Worm (Caenorhabditis elegans) whole organism, L1 larva: ENCODE results near the gene C27A2.8.

Experiments used
- C16A3.4 ChIP-seq: fragments of 150-350 bp; optimal IDR thresholded peaks from 2 replicates; lab custom pipeline; 2014; ENCODE audit warnings: missing biosample characterization, missing genetic modification characterization
- Y116A8C.19 ChIP-seq: sonication (generic microtip); optimal IDR thresholded peaks from 2 replicates; lab custom pipeline; 2016; ENCODE audit warnings: missing compliant biosample characterization, missing genetic modification characterization, borderline replicate concordance
- aha-1 ChIP-seq: fragments of 150-350 bp; optimal IDR thresholded peaks from 2 replicates; lab custom pipeline; 2014; ENCODE audit warnings: missing biosample characterization, missing genetic modification characterization
- alr-1 ChIP-seq: fragments of 200-800 bp; sonication (Bioruptor generic); optimal IDR thresholded peaks from 2 replicates; lab custom pipeline; 2018; ENCODE audit warnings: borderline replicate concordance, mild to moderate bottlenecking, missing genetic modification characterization, missing compliant biosample characterization
- aly-2 ChIP-seq: fragments of 150-350 bp; optimal IDR thresholded peaks from 2 replicates; lab custom pipeline; 2014; ENCODE audit warnings: missing biosample characterization, missing genetic modification characterization
- blmp-1 ChIP-seq: fragments of 150-350 bp; optimal IDR thresholded peaks from 2 replicates; lab custom pipeline; 2014; ENCODE audit warnings: missing biosample characterization, missing genetic modification characterization
- ceh-63 ChIP-seq: fragments of 200-800 bp; sonication (Bioruptor generic); optimal IDR thresholded peaks from 2 replicates; lab custom pipeline; 2018; ENCODE audit warnings: mild to moderate bottlenecking, missing genetic modification characterization, missing compliant biosample characterization
- ceh-8 ChIP-seq: fragments of 200-800 bp; sonication (Bioruptor generic); optimal IDR thresholded peaks from 2 replicates; lab custom pipeline; 2018; ENCODE audit warnings: mild to moderate bottlenecking, missing genetic modification characterization, moderate library complexity, missing compliant biosample characterization
- ceh-90 ChIP-seq: sonication (generic microtip); optimal IDR thresholded peaks from 2 replicates; lab custom pipeline; 2016; ENCODE audit warnings: missing genetic modification characterization, missing compliant biosample characterization
- ces-1 ChIP-seq: fragments of 150-350 bp; optimal IDR thresholded peaks from 2 replicates; lab custom pipeline; 2014; ENCODE audit warnings: missing biosample characterization, missing genetic modification reagents, missing genetic modification characterization
- dpl-1 ChIP-seq, 3 experiments: fragments of 150-350 bp in 2 of 3; sonication (generic microtip) in 1 of 3; optimal IDR thresholded peaks; 2 replicates each; lab custom pipeline; 2014 to 2017; ENCODE audit warnings: missing biosample characterization in 3 of 3, missing genetic modification characterization in 3 of 3, missing genetic modification reagents in 3 of 3
- dsc-1 ChIP-seq: sonication (generic microtip); optimal IDR thresholded peaks from 2 replicates; lab custom pipeline; 2016; ENCODE audit warnings: mild to moderate bottlenecking, missing genetic modification characterization, missing compliant biosample characterization
- efl-1 ChIP-seq, 4 experiments: fragments of 150-350 bp; optimal IDR thresholded peaks in 3 of 4; peaks in 1 of 4; 1 replicate in 1 of 4; 2 replicates in 3 of 4; lab custom pipeline; 2014; ENCODE audit warnings: missing biosample characterization in 2 of 4, missing genetic modification characterization in 2 of 4, missing genetic modification reagents in 2 of 4
- efl-3 ChIP-seq: fragments of 200-800 bp; sonication (Bioruptor generic); optimal IDR thresholded peaks from 2 replicates; lab custom pipeline; 2018; ENCODE audit warnings: mild to moderate bottlenecking, missing genetic modification characterization, missing compliant biosample characterization
- egl-27 ChIP-seq, 2 experiments: fragments of 150-350 bp in 1 of 2; sonication (generic microtip); optimal IDR thresholded peaks; 3 replicates each; lab custom pipeline; 2017 to 2018; ENCODE audit warnings: missing biosample characterization in 2 of 2, missing genetic modification characterization in 2 of 2, missing genetic modification reagents in 2 of 2
- elt-2 ChIP-seq: sonication (generic microtip); optimal IDR thresholded peaks from 2 replicates; lab custom pipeline; 2016; ENCODE audit warnings: missing genetic modification characterization, mild to moderate bottlenecking, inconsistent platforms, missing compliant biosample characterization, missing genetic modification reagents
- elt-3 ChIP-seq, 6 experiments: fragments of 150-350 bp in 1 of 6; sonication (generic microtip); optimal IDR thresholded peaks; 2 replicates each; lab custom pipeline; 2017 to 2018; ENCODE audit warnings: missing biosample characterization in 6 of 6, missing genetic modification characterization in 6 of 6, inconsistent platforms in 1 of 6
- fkh-10 ChIP-seq: sonication (generic microtip); optimal IDR thresholded peaks from 2 replicates; lab custom pipeline; 2017; ENCODE audit warnings: missing biosample characterization, missing genetic modification reagents, missing genetic modification characterization
- hlh-4 ChIP-seq: sonication (generic microtip); optimal IDR thresholded peaks from 2 replicates; lab custom pipeline; 2016; ENCODE audit warnings: mild to moderate bottlenecking, missing genetic modification characterization, missing compliant biosample characterization
- hpl-2 ChIP-seq: fragments of 150-350 bp; optimal IDR thresholded peaks from 2 replicates; lab custom pipeline; 2014; ENCODE audit warnings: missing biosample characterization, missing genetic modification reagents, missing genetic modification characterization
- lin-14 ChIP-seq: fragments of 200-800 bp; sonication (Bioruptor generic); optimal IDR thresholded peaks from 2 replicates; lab custom pipeline; 2018; ENCODE audit warnings: mild to moderate bottlenecking, missing genetic modification characterization, moderate library complexity, missing compliant biosample characterization
- lin-15B ChIP-seq: fragments of 150-350 bp; sonication (generic microtip); optimal IDR thresholded peaks from 3 replicates; lab custom pipeline; 2014; ENCODE audit warnings: missing biosample characterization, missing genetic modification characterization
- lin-35 ChIP-seq, 2 experiments: fragments of 150-350 bp; optimal IDR thresholded peaks; 2 replicates each; lab custom pipeline; 2014; ENCODE audit warnings: missing biosample characterization in 2 of 2, missing genetic modification characterization in 2 of 2, missing genetic modification reagents in 2 of 2
- nhr-12 ChIP-seq: sonication (generic microtip); optimal IDR thresholded peaks from 2 replicates; lab custom pipeline; 2017; ENCODE audit warnings: missing biosample characterization, missing genetic modification characterization
- nhr-19 ChIP-seq: fragments of 200-800 bp; sonication (Bioruptor generic); conservative IDR thresholded peaks from 2 replicates; pipeline ENCODE4 v1.3.6; 2022; ENCODE audit warnings: missing genetic modification characterization, missing compliant biosample characterization
- nhr-237 ChIP-seq: fragments of 150-350 bp; optimal IDR thresholded peaks from 2 replicates; lab custom pipeline; 2014; ENCODE audit warnings: missing biosample characterization, missing genetic modification characterization
- nhr-71 ChIP-seq: sonication (generic microtip); optimal IDR thresholded peaks from 2 replicates; lab custom pipeline; 2016; ENCODE audit warnings: mild to moderate bottlenecking, missing genetic modification characterization, moderate library complexity, missing compliant biosample characterization
- nhr-77 ChIP-seq: fragments of 150-350 bp; optimal IDR thresholded peaks from 2 replicates; lab custom pipeline; 2014; ENCODE audit warnings: missing biosample characterization, missing genetic modification characterization
- nhr-84 ChIP-seq: sonication (generic microtip); optimal IDR thresholded peaks from 2 replicates; lab custom pipeline; 2017; ENCODE audit warnings: missing biosample characterization, missing genetic modification characterization
- nhr-85 ChIP-seq: sonication (generic microtip); peaks from one replicate; lab custom pipeline; 2016; ENCODE audit warnings: missing genetic modification characterization, inconsistent platforms, missing compliant biosample characterization
- nhr-90 ChIP-seq: sonication (generic microtip); optimal IDR thresholded peaks from 2 replicates; lab custom pipeline; 2016; ENCODE audit warnings: mild to moderate bottlenecking, missing genetic modification characterization, missing compliant biosample characterization; ENCODE audit not compliant: poor library complexity
- pag-3 ChIP-seq: sonication (generic microtip); optimal IDR thresholded peaks from 2 replicates; lab custom pipeline; 2017; ENCODE audit warnings: missing genetic modification characterization, mild to moderate bottlenecking, missing compliant biosample characterization, antibody characterized with exemption, borderline replicate concordance; ENCODE audit not compliant: insufficient read depth
- skn-1 ChIP-seq: fragments of 150-350 bp; optimal IDR thresholded peaks from 2 replicates; lab custom pipeline; 2014; ENCODE audit warnings: missing biosample characterization, missing genetic modification characterization
- snpc-4 ChIP-seq: fragments of 150-350 bp; optimal IDR thresholded peaks from 2 replicates; lab custom pipeline; 2014; ENCODE audit warnings: missing biosample characterization, missing genetic modification characterization
- sptf-1 ChIP-seq: fragments of 150-350 bp; optimal IDR thresholded peaks from 2 replicates; lab custom pipeline; 2014; ENCODE audit warnings: missing biosample characterization, missing genetic modification characterization
- sup-37 ChIP-seq: fragments of 200-800 bp; sonication (Bioruptor generic); optimal IDR thresholded peaks from 2 replicates; lab custom pipeline; 2018; ENCODE audit warnings: mild to moderate bottlenecking, missing genetic modification characterization, missing compliant biosample characterization
- unc-30 ChIP-seq: sonication (generic microtip); optimal IDR thresholded peaks from 2 replicates; lab custom pipeline; 2017; ENCODE audit warnings: missing biosample characterization, missing genetic modification characterization
- unc-86 ChIP-seq: sonication (generic microtip); optimal IDR thresholded peaks from 2 replicates; lab custom pipeline; 2016; ENCODE audit warnings: missing genetic modification characterization, missing compliant biosample characterization
- unc-98 ChIP-seq: fragments of 200-800 bp; sonication (Bioruptor generic); IDR thresholded peaks from 2 replicates; pipeline ENCODE4 v1.3.6; 2022; ENCODE audit warnings: missing genetic modification characterization, missing compliant biosample characterization
- zip-4 ChIP-seq: fragments of 200-800 bp; sonication (Bioruptor generic); optimal IDR thresholded peaks from 2 replicates; lab custom pipeline; 2018; ENCODE audit warnings: mild to moderate bottlenecking, missing genetic modification characterization, moderate library complexity, missing compliant biosample characterization

Gene C27A2.8

ce11 chrII:5105020-5105419, 37.2 kb upstream of the C27A2.8 start (continued):
- TF ChIP-seq elt-3 (tag; optimal IDR thresholded peaks at IDR 0.05; lab: Kevin White, UChicago) (peak in 3 of 6 experiments; percentile 15 to 50 (median 19)), ceh-8 (no peak), efl-1 (optimal IDR thresholded peaks at IDR 0.05; lab: Kevin White, UChicago) (peak; percentile 67 to 75), efl-1 (GFP tag; optimal IDR thresholded peaks at IDR 0.05 in 1 of 2; lab: Kevin White, UChicago) (peak; percentile 55 to 95), nhr-85 (tag; lab: Kevin White, UChicago) (peak; percentile 74), ces-1 (GFP tag; lab: Kevin White, UChicago) (no peak), skn-1 (tag; lab: Kevin White, UChicago) (peak; percentile 84), nhr-77 (tag; lab: Kevin White, UChicago) (peak; percentile 68), aly-2 (tag; lab: Kevin White, UChicago) (peak; percentile 78), C16A3.4 (peak; percentile 86), nhr-12 (tag; lab: Kevin White, UChicago) (no peak), efl-3 (GFP tag; lab: Kevin White, UChicago) (peak; percentile 3), fkh-10 (GFP tag; lab: Kevin White, UChicago) (peak; percentile 51), hlh-4 (tag; lab: Kevin White, UChicago) (no peak), Y116A8C.19 (tag; lab: Kevin White, UChicago) (no peak), nhr-84 (tag; lab: Kevin White, UChicago) (no peak), snpc-4 (tag; lab: Kevin White, UChicago) (peak; percentile 37), nhr-237 (no peak), aha-1 (no peak), pag-3 (no peak), ceh-90 (no peak), zip-4 (no peak), lin-15B (tag; lab: Kevin White, UChicago) (no peak), dsc-1 (tag; lab: Kevin White, UChicago) (peak; percentile 75), alr-1 (tag; lab: Kevin White, UChicago) (no peak), nhr-90 (tag; lab: Kevin White, UChicago) (peak; percentile 78), nhr-71 (tag; lab: Kevin White, UChicago) (peak; percentile 73), unc-30 (tag; lab: Kevin White, UChicago) (no peak), sptf-1 (tag; lab: Kevin White, UChicago) (no peak), hpl-2 (GFP tag; lab: Kevin White, UChicago) (no peak), sup-37 (GFP tag; lab: Kevin White, UChicago) (no peak), nhr-19 (GFP tag; lab: Robert Waterston, UW) (peak; percentile 68)
- TF ChIP-seq, all 84 proteins: peak for 46

ce11 chrII:5103784-5104457, 36.1 kb upstream of the C27A2.8 start, which contains the start of the genes C04G6.11 and mpk-2:
Gene C04G6.11 (minus strand): TSS chrII:5103834.
Gene mpk-2 (plus strand): TSS chrII:5104118.
- TF ChIP-seq blmp-1 (tag; lab: Kevin White, UChicago) (peak; percentile 12), unc-86 (tag; lab: Kevin White, UChicago) (no peak), elt-2 (tag; lab: Kevin White, UChicago) (peak; percentile 95), egl-27 (tag; optimal IDR thresholded peaks at IDR 0.05; lab: Kevin White, UChicago) (no peak), dpl-1 (GFP tag; optimal IDR thresholded peaks at IDR 0.05; lab: Kevin White, UChicago) (no peak), lin-35 (GFP tag; optimal IDR thresholded peaks at IDR 0.05; lab: Kevin White, UChicago) (peak in 1 of 2 experiments; percentile 9)

- TF ChIP-seq ceh-63 (GFP tag; lab: Kevin White, UChicago) (no peak), nhr-85 (tag; lab: Kevin White, UChicago) (peak; percentile 81), unc-98 (no peak), dpl-1 (GFP tag; optimal IDR thresholded peaks at IDR 0.05; lab: Kevin White, UChicago) (peak in 1 of 3 experiments; percentile 6), nhr-19 (GFP tag; lab: Robert Waterston, UW) (no peak), lin-14 (GFP tag; lab: Kevin White, UChicago) (peak; percentile 62), blmp-1 (tag; lab: Kevin White, UChicago) (peak; percentile 48)
Observed at ce11 chrII:5103189-5103588, 35.3 kb upstream of the C27A2.8 start.
